Fruit fly (Drosophila melanogaster): ENCODE results near the gene CG34316.

The CG34316 gene

dm6 chr3R:15250454-15250853, 20.1 kb downstream of the CG34316 start (continued):
- TF ChIP-seq CG6689 (GFP tag; IDR thresholded peaks at IDR 0.05) (peak; percentile 64), Hand (GFP tag; optimal IDR thresholded peaks at IDR 0.05) (peak; percentile 89), dan (GFP tag; IDR thresholded peaks at IDR 0.05) (no peak), Nf-YA (GFP tag; IDR thresholded peaks at IDR 0.05) (no peak), Eip74EF (GFP tag; optimal IDR thresholded peaks at IDR 0.05) (no peak), CG11723 (GFP tag; optimal IDR thresholded peaks at IDR 0.05) (no peak), gem (tag; optimal IDR thresholded peaks at IDR 0.05) (no peak), so (GFP tag; IDR thresholded peaks at IDR 0.05) (peak; percentile 73; the same call in 1 of the 3 replicates), Vsx1 (GFP tag; optimal IDR thresholded peaks at IDR 0.05) (no peak), CG5953 (GFP tag; IDR thresholded peaks at IDR 0.05) (peak; percentile 54; the same call in 1 of the 2 replicates), CG7372 (GFP tag; IDR thresholded peaks at IDR 0.05) (peak; percentile 60), eyg (GFP tag; optimal IDR thresholded peaks at IDR 0.05) (no peak), CG13775 (GFP tag; optimal IDR thresholded peaks at IDR 0.05) (peak; percentile 66), org-1 (GFP tag; optimal IDR thresholded peaks at IDR 0.05) (peak; percentile 62), GATAe (GFP tag; conservative IDR thresholded peaks at IDR 0.05) (0 out of 2 replicates have a peak, but pooled peaks have one; percentile 14), nom (GFP tag; optimal IDR thresholded peaks at IDR 0.05) (no peak), p53 (GFP tag; optimal IDR thresholded peaks at IDR 0.05) (no peak), CG6791 (GFP tag; IDR thresholded peaks at IDR 0.05; ENCODE audit: partially characterized antibody) (no peak), jing (GFP tag; optimal IDR thresholded peaks at IDR 0.05) (no peak), Sry-δ (GFP tag; optimal IDR thresholded peaks at IDR 0.05) (no peak), sima (GFP tag; optimal IDR thresholded peaks at IDR 0.05) (no peak), CG18599 (GFP tag; optimal IDR thresholded peaks at IDR 0.05) (peak; percentile 94), hb (GFP tag; IDR thresholded peaks at IDR 0.05; ENCODE audit: partially characterized antibody) (no peak), Dp (GFP tag; optimal IDR thresholded peaks at IDR 0.05) (no peak), z (GFP tag; IDR thresholded peaks at IDR 0.05) (no peak), seq (GFP tag; IDR thresholded peaks at IDR 0.05) (peak; percentile 74), Xrp1 (GFP tag; IDR thresholded peaks at IDR 0.05) (peak; percentile 81), sr (GFP tag; IDR thresholded peaks at IDR 0.05) (0 out of 3 replicates have a peak, but pooled peaks have one; percentile 15), CG7928 (GFP tag; optimal IDR thresholded peaks at IDR 0.05) (no peak), klu (GFP tag; IDR thresholded peaks at IDR 0.05) (peak; percentile 59; the same call in 1 of the 2 replicates), CG9215 (GFP tag; IDR thresholded peaks at IDR 0.05) (peak; percentile 70), croc (GFP tag; conservative IDR thresholded peaks at IDR 0.05) (0 out of 3 replicates have a peak, but pooled peaks have one; percentile 21), CG10959 (GFP tag; IDR thresholded peaks at IDR 0.05) (no peak), Hsf (GFP tag; optimal IDR thresholded peaks at IDR 0.05) (peak; percentile 45), Adf1 (GFP tag; IDR thresholded peaks at IDR 0.05) (peak; percentile 59; the same call in 1 of the 2 replicates), CG13624 (GFP tag; optimal IDR thresholded peaks at IDR 0.05) (no peak), CG8924 (tag; optimal IDR thresholded peaks at IDR 0.05) (peak; percentile 67), Lpt (GFP tag; optimal IDR thresholded peaks at IDR 0.05) (no peak), E2f1 (GFP tag; IDR thresholded peaks at IDR 0.05) (peak; percentile 76), BtbVII (GFP tag; optimal IDR thresholded peaks at IDR 0.05) (peak; percentile 73), CG4360 (GFP tag; IDR thresholded peaks at IDR 0.05) (peak; percentile 35; the same call in 1 of the 2 replicates), Dbx (GFP tag; IDR thresholded peaks at IDR 0.05) (peak; percentile 78), CG2202 (tag; optimal IDR thresholded peaks at IDR 0.05) (no peak), CG32767 (GFP tag; IDR thresholded peaks at IDR 0.05) (peak; percentile 52; the same call in 1 of the 2 replicates), esg (GFP tag; conservative IDR thresholded peaks at IDR 0.05) (peak; percentile 70), Ets65A (GFP tag) (peak; percentile 89), dati (GFP tag; IDR thresholded peaks at IDR 0.05) (peak; percentile 49; the same call in 1 of the 2 replicates), Ssrp (tag; optimal IDR thresholded peaks at IDR 0.05) (peak; percentile 5), ewg (GFP tag; optimal IDR thresholded peaks at IDR 0.05) (peak; percentile 37), CG31224 (GFP tag; IDR thresholded peaks at IDR 0.05) (peak; percentile 60), hkb (optimal IDR thresholded peaks at IDR 0.05) (no peak), hkb (GFP tag; IDR thresholded peaks at IDR 0.05) (peak; percentile 85)

Measured in whole organism, embryonic.